Worm (Caenorhabditis elegans) whole organism, mixed stage, embryonic: ENCODE data around the gene csn-1.
"Not testable (repeated sequence)": the region's sequence is repeated elsewhere in the genome, so short reads cannot be mapped to it uniquely, and the experiment has no call there.

ENCODE experiments used
- ces-1 ChIP-seq: fragments of 150-350 bp; optimal IDR thresholded peaks from 2 replicates; lab custom pipeline; 2014; ENCODE audit warnings: missing biosample characterization, missing genetic modification reagents, missing genetic modification characterization
- lsy-2 ChIP-seq: fragments of 150-350 bp; optimal IDR thresholded peaks from 2 replicates; lab custom pipeline; 2014; ENCODE audit warnings: missing biosample characterization, missing genetic modification characterization

- TF ChIP-seq ces-1 (GFP tag; lab: Kevin White, UChicago); lsy-2 (tag; lab: Kevin White, UChicago): not testable (repeated sequence)
These were observed 5.1 kb downstream of the csn-1 start, which contains the start of gene Y59A8A.8 for ce11 chrV:17865309-17865708.
